Fruit fly (Drosophila melanogaster) whole organism, prepupa: ENCODE measurements around the gene CG17564.
A peak's percentile ranks its signal among the peaks of the same experiment; 100 is the strongest.

Source experiments
- Blimp-1 ChIP-seq: fragments of 200-800 bp; sonication (Bioruptor generic); optimal IDR thresholded peaks from 3 replicates; lab custom pipeline; 2017; ENCODE audit warnings: missing biosample characterization, missing genetic modification characterization, mild to moderate bottlenecking, moderate library complexity, missing genetic modification reagents
- CG11294 ChIP-seq: fragments of 200-800 bp; sonication (Bioruptor generic); IDR thresholded peaks from 2 replicates; pipeline ENCODE4 v1.3.6; 2022; ENCODE audit warnings: missing biosample characterization, missing genetic modification characterization
- CG11762 ChIP-seq: fragments of 200-800 bp; sonication (Bioruptor generic); optimal IDR thresholded peaks from 3 replicates; lab custom pipeline; 2016; ENCODE audit warnings: missing biosample characterization, missing genetic modification characterization; ENCODE audit not compliant: insufficient read depth
- CG15336 ChIP-seq: fragments of 200-800 bp; sonication (Bioruptor generic); IDR thresholded peaks from 2 replicates; pipeline ENCODE4 v1.3.6; 2022; ENCODE audit warnings: missing biosample characterization, missing genetic modification characterization
- CG1621 ChIP-seq: fragments of 200-800 bp; sonication (Bioruptor generic); optimal IDR thresholded peaks from 3 replicates; lab custom pipeline; 2018; ENCODE audit warnings: missing biosample characterization, mild to moderate bottlenecking, missing genetic modification characterization
- CG16779 ChIP-seq: fragments of 200-800 bp; sonication (Bioruptor generic); optimal IDR thresholded peaks from 3 replicates; lab custom pipeline; 2017; ENCODE audit warnings: missing biosample characterization, mild to moderate bottlenecking, missing genetic modification characterization
- CG3032 ChIP-seq: fragments of 200-800 bp; optimal IDR thresholded peaks from 2 replicates; lab custom pipeline; 2019; ENCODE audit warnings: missing biosample characterization, mild to moderate bottlenecking, missing genetic modification characterization, moderate library complexity
- CG31627 ChIP-seq: fragments of 200-800 bp; sonication (Bioruptor generic); optimal IDR thresholded peaks from 3 replicates; lab custom pipeline; 2016; ENCODE audit warnings: missing biosample characterization, missing genetic modification characterization
- CG32006 ChIP-seq: fragments of 200-800 bp; sonication (Bioruptor generic); optimal IDR thresholded peaks from 3 replicates; lab custom pipeline; 2017; ENCODE audit warnings: missing biosample characterization, mild to moderate bottlenecking, missing genetic modification characterization
- CG3919 ChIP-seq: fragments of 200-800 bp; sonication (Bioruptor generic); optimal IDR thresholded peaks from 3 replicates; lab custom pipeline; 2016; ENCODE audit warnings: missing biosample characterization, missing genetic modification characterization
- CG4318 ChIP-seq: fragments of 200-800 bp; sonication (Bioruptor generic); optimal IDR thresholded peaks from 3 replicates; lab custom pipeline; 2017; ENCODE audit warnings: missing biosample characterization, mild to moderate bottlenecking, missing genetic modification characterization
- CG6276 ChIP-seq: fragments of 200-800 bp; sonication (Bioruptor generic); optimal IDR thresholded peaks from 2 replicates; lab custom pipeline; 2017; ENCODE audit warnings: missing biosample characterization, mild to moderate bottlenecking, missing genetic modification characterization
- CG6792 ChIP-seq: fragments of 200-800 bp; sonication (Bioruptor generic); optimal IDR thresholded peaks from 3 replicates; lab custom pipeline; 2016; ENCODE audit warnings: missing biosample characterization, missing genetic modification characterization
- CG6808 ChIP-seq: fragments of 200-800 bp; sonication (Bioruptor generic); optimal IDR thresholded peaks from 3 replicates; lab custom pipeline; 2017; ENCODE audit warnings: missing biosample characterization, missing genetic modification characterization, mild to moderate bottlenecking, moderate library complexity, missing genetic modification reagents
- CG6854 ChIP-seq: fragments of 200-800 bp; sonication (Bioruptor generic); optimal IDR thresholded peaks from 2 replicates; lab custom pipeline; 2017; ENCODE audit warnings: missing biosample characterization, mild to moderate bottlenecking, missing genetic modification characterization
- CG7368 ChIP-seq: fragments of 200-800 bp; sonication (Bioruptor generic); optimal IDR thresholded peaks from 3 replicates; lab custom pipeline; 2016; ENCODE audit warnings: missing biosample characterization, missing genetic modification characterization
- CG8119 ChIP-seq: fragments of 200-800 bp; sonication (Bioruptor generic); IDR thresholded peaks from 3 replicates; pipeline ENCODE4 v1.3.6; 2022; ENCODE audit warnings: missing biosample characterization, missing genetic modification characterization
- CG8319 ChIP-seq: fragments of 200-800 bp; sonication (Bioruptor generic); optimal IDR thresholded peaks from 3 replicates; lab custom pipeline; 2016; ENCODE audit warnings: missing biosample characterization, missing genetic modification characterization
- CG8632 ChIP-seq: fragments of 200-800 bp; sonication (Bioruptor generic); optimal IDR thresholded peaks from 3 replicates; lab custom pipeline; 2016; ENCODE audit warnings: missing biosample characterization, missing genetic modification characterization
- CG9139 ChIP-seq: fragments of 200-800 bp; sonication (Bioruptor generic); optimal IDR thresholded peaks from 3 replicates; lab custom pipeline; 2017; ENCODE audit warnings: missing biosample characterization, mild to moderate bottlenecking, missing genetic modification characterization
- Eip75B ChIP-seq: fragments of 200-800 bp; sonication (Bioruptor generic); optimal IDR thresholded peaks from 3 replicates; lab custom pipeline; 2016; ENCODE audit warnings: missing biosample characterization, missing genetic modification characterization
- Eip78C ChIP-seq: fragments of 200-800 bp; sonication (Bioruptor generic); peaks from one replicate; lab custom pipeline; 2016; ENCODE audit warnings: missing biosample characterization, missing genetic modification characterization
- Eip93F ChIP-seq: fragments of 200-800 bp; sonication (Bioruptor generic); optimal IDR thresholded peaks from 2 replicates; lab custom pipeline; 2016; ENCODE audit warnings: missing biosample characterization, mild to moderate bottlenecking, missing genetic modification characterization
- Ets21C ChIP-seq: fragments of 200-800 bp; sonication (Bioruptor generic); optimal IDR thresholded peaks from 3 replicates; lab custom pipeline; 2016; ENCODE audit warnings: missing biosample characterization, missing genetic modification characterization
- Gug ChIP-seq: fragments of 200-800 bp; sonication (Bioruptor generic); IDR thresholded peaks from 2 replicates; pipeline ENCODE4 v1.3.6; 2022; ENCODE audit warnings: missing biosample characterization, missing genetic modification characterization
- Hr38 ChIP-seq: sonication (Bioruptor generic); optimal IDR thresholded peaks from 2 replicates; lab custom pipeline; 2016; ENCODE audit warnings: missing biosample characterization, missing genetic modification characterization
- Hr39 ChIP-seq: fragments of 200-800 bp; sonication (Bioruptor generic); optimal IDR thresholded peaks from 2 replicates; lab custom pipeline; 2016; ENCODE audit warnings: missing biosample characterization, missing genetic modification characterization
- Hr4 ChIP-seq: fragments of 200-800 bp; sonication (Bioruptor generic); optimal IDR thresholded peaks from 3 replicates; lab custom pipeline; 2016; ENCODE audit warnings: missing biosample characterization, missing genetic modification characterization
- Met ChIP-seq: fragments of 200-800 bp; sonication (Bioruptor generic); optimal IDR thresholded peaks from 3 replicates; lab custom pipeline; 2016; ENCODE audit warnings: missing biosample characterization, missing genetic modification characterization
- OdsH ChIP-seq: fragments of 200-800 bp; sonication (Bioruptor generic); optimal IDR thresholded peaks from 3 replicates; lab custom pipeline; 2016; ENCODE audit warnings: missing biosample characterization, missing genetic modification characterization
- Sox102F ChIP-seq: fragments of 200-800 bp; sonication (Bioruptor generic); optimal IDR thresholded peaks from 2 replicates; lab custom pipeline; 2016; ENCODE audit warnings: missing biosample characterization, mild to moderate bottlenecking, missing genetic modification characterization
- Sox14 ChIP-seq: fragments of 200-800 bp; sonication (Bioruptor generic); optimal IDR thresholded peaks from 3 replicates; lab custom pipeline; 2016; ENCODE audit warnings: missing biosample characterization, missing genetic modification characterization
- Sox15 ChIP-seq: fragments of 200-800 bp; sonication (Bioruptor generic); optimal IDR thresholded peaks from 3 replicates; lab custom pipeline; 2016; ENCODE audit warnings: missing biosample characterization, missing genetic modification characterization
- achi ChIP-seq: fragments of 200-800 bp; sonication (Bioruptor generic); optimal IDR thresholded peaks from 3 replicates; lab custom pipeline; 2016; ENCODE audit warnings: missing biosample characterization, missing genetic modification characterization
- acj6 ChIP-seq: fragments of 200-800 bp; sonication (Bioruptor generic); optimal IDR thresholded peaks from 3 replicates; lab custom pipeline; 2016; ENCODE audit warnings: missing biosample characterization, missing genetic modification characterization
- cyc ChIP-seq: fragments of 200-800 bp; sonication (Bioruptor generic); optimal IDR thresholded peaks from 3 replicates; lab custom pipeline; 2016; ENCODE audit warnings: missing biosample characterization, missing genetic modification characterization
- dac ChIP-seq: fragments of 200-800 bp; sonication (Bioruptor generic); optimal IDR thresholded peaks from 2 replicates; lab custom pipeline; 2017; ENCODE audit warnings: missing biosample characterization, mild to moderate bottlenecking, missing genetic modification characterization
- dsx ChIP-seq: fragments of 200-800 bp; optimal IDR thresholded peaks from 3 replicates; lab custom pipeline; 2019; ENCODE audit warnings: missing biosample characterization, mild to moderate bottlenecking, missing genetic modification characterization, moderate library complexity; ENCODE audit not compliant: poor library complexity, severe bottlenecking
- fd59A ChIP-seq: fragments of 200-800 bp; sonication (Bioruptor generic); optimal IDR thresholded peaks from 2 replicates; lab custom pipeline; 2017; ENCODE audit warnings: missing biosample characterization, mild to moderate bottlenecking, missing genetic modification characterization, missing genetic modification reagents
- fd85E ChIP-seq: fragments of 200-800 bp; sonication (Bioruptor generic); optimal IDR thresholded peaks from 3 replicates; lab custom pipeline; 2016; ENCODE audit warnings: missing biosample characterization, missing genetic modification characterization
- lz ChIP-seq: fragments of 200-800 bp; sonication (Bioruptor generic); optimal IDR thresholded peaks from 3 replicates; lab custom pipeline; 2016; ENCODE audit warnings: missing biosample characterization, missing genetic modification characterization
- net ChIP-seq: fragments of 200-800 bp; sonication (Bioruptor generic); optimal IDR thresholded peaks from 3 replicates; lab custom pipeline; 2016; ENCODE audit warnings: missing biosample characterization, missing genetic modification characterization
- pdm3 ChIP-seq: fragments of 200-800 bp; sonication (Bioruptor generic); optimal IDR thresholded peaks from 3 replicates; lab custom pipeline; 2016; ENCODE audit warnings: missing biosample characterization, missing genetic modification characterization
- ss ChIP-seq, 2 experiments: fragments of 200-800 bp; sonication (Bioruptor generic); optimal IDR thresholded peaks; 2 replicates in 1 of 2; 3 replicates in 1 of 2; lab custom pipeline; 2017 to 2018; ENCODE audit warnings: mild to moderate bottlenecking in 2 of 2, missing biosample characterization in 2 of 2, missing genetic modification characterization in 2 of 2, moderate library complexity in 1 of 2
- svp ChIP-seq: fragments of 200-800 bp; sonication (Bioruptor generic); peaks from one replicate; lab custom pipeline; 2016; ENCODE audit warnings: missing biosample characterization, missing genetic modification characterization
- topi ChIP-seq: fragments of 200-800 bp; sonication (Bioruptor generic); optimal IDR thresholded peaks from 3 replicates; lab custom pipeline; 2016; ENCODE audit warnings: missing biosample characterization, missing genetic modification characterization
- vri ChIP-seq: fragments of 200-800 bp; sonication (Bioruptor generic); optimal IDR thresholded peaks from 3 replicates; lab custom pipeline; 2016; ENCODE audit warnings: missing biosample characterization, mild to moderate bottlenecking, missing genetic modification characterization

The CG17564 gene

dm6 chr2L:19327828-19328227 lies 28.1 kb upstream of the CG17564 start (continued):
- TF ChIP-seq acj6 (GFP tag; lab: Kevin White, UChicago) = peak; percentile 12
- peak; percentile 21 for TF ChIP-seq achi (GFP tag; lab: Kevin White, UChicago)
- no peak for TF ChIP-seq CG8319 (GFP tag; lab: Kevin White, UChicago)
- 0 out of 2 replicates have a peak, but pooled peaks have one; percentile 20 for TF ChIP-seq CG15336 (GFP tag; lab: Robert Waterston, UW)
- TF ChIP-seq svp (GFP tag; lab: Kevin White, UChicago) = peak; percentile 73
- peak; percentile 60 for TF ChIP-seq CG32006
- TF ChIP-seq Sox102F (GFP tag; lab: Kevin White, UChicago) = no peak
- peak; percentile 2 for TF ChIP-seq CG8632 (GFP tag; lab: Kevin White, UChicago)
- TF ChIP-seq vri (GFP tag; lab: Kevin White, UChicago) = no peak
- TF ChIP-seq CG31627 = peak; percentile 23
- no peak for TF ChIP-seq fd85E (GFP tag; lab: Kevin White, UChicago)
- peak; percentile 41 for TF ChIP-seq topi (GFP tag; lab: Kevin White, UChicago)
- no peak for TF ChIP-seq CG6854
- no peak for TF ChIP-seq CG7368
- peak; percentile 2 for TF ChIP-seq cyc (GFP tag; lab: Kevin White, UChicago)
- TF ChIP-seq Eip75B (GFP tag; lab: Kevin White, UChicago) = peak; percentile 44
- peak; percentile 33 for TF ChIP-seq lz (GFP tag; lab: Kevin White, UChicago)
- no peak for TF ChIP-seq Eip93F (GFP tag; lab: Kevin White, UChicago)
- peak; percentile 86 for TF ChIP-seq Eip78C (GFP tag; lab: Kevin White, UChicago)
- no peak for TF ChIP-seq Sox15 (GFP tag; lab: Kevin White, UChicago)
- TF ChIP-seq, all 60 proteins: peak for 27

dm6 chr2L:19326819-19327425 lies 27.2 kb upstream of the CG17564 start:
- TF ChIP-seq dac (GFP tag; lab: Kevin White, UChicago) = no peak
- TF ChIP-seq Sox14 = no peak
- TF ChIP-seq ss (GFP tag; optimal IDR thresholded peaks at IDR 0.05; lab: Kevin White, UChicago) = no peak
- no peak for TF ChIP-seq CG15336 (GFP tag; lab: Robert Waterston, UW)
- TF ChIP-seq fd59A (GFP tag; lab: Kevin White, UChicago) = no peak
- TF ChIP-seq Ets21C (GFP tag; lab: Kevin White, UChicago) = no peak
- TF ChIP-seq CG6792 (GFP tag; lab: Kevin White, UChicago) = no peak
- no peak for TF ChIP-seq pdm3
- TF ChIP-seq CG1621 = no peak
- TF ChIP-seq Hr38 (GFP tag; lab: Kevin White, UChicago) = no peak
- TF ChIP-seq CG6276 (GFP tag; lab: Kevin White, UChicago) = no peak
- TF ChIP-seq CG8119 (GFP tag; lab: Robert Waterston, UW) = no peak
- no peak for TF ChIP-seq CG16779 (tag; lab: Kevin White, UChicago)
- TF ChIP-seq Hr39 = no peak
- no peak for TF ChIP-seq CG3919

dm6 chr2L:19325420-19325819 lies 25.7 kb upstream of the CG17564 start:
- TF ChIP-seq CG3032 (tag; lab: Kevin White, UChicago) (peak; percentile 60), fd59A (GFP tag; lab: Kevin White, UChicago) (peak; percentile 36), OdsH (GFP tag; lab: Kevin White, UChicago) (peak; percentile 75), CG6276 (GFP tag; lab: Kevin White, UChicago) (peak; percentile 72), CG7368 (peak; percentile 51), Met (peak; percentile 48), dsx (GFP tag; lab: Kevin White, UChicago) (peak; percentile 44), CG6854 (no peak), CG4318 (GFP tag; lab: Kevin White, UChicago) (peak; percentile 76), Blimp-1 (GFP tag; lab: Kevin White, UChicago) (no peak), CG6808 (peak; percentile 38), Sox15 (GFP tag; lab: Kevin White, UChicago) (peak; percentile 22), CG3919 (peak; percentile 71), CG9139 (peak; percentile 22), vri (GFP tag; lab: Kevin White, UChicago) (peak; percentile 0), CG31627 (peak; percentile 49), CG11762 (GFP tag; lab: Kevin White, UChicago) (peak; percentile 32), net (GFP tag; lab: Kevin White, UChicago) (peak; percentile 63), CG11294 (GFP tag; lab: Robert Waterston, UW) (no peak), Gug (GFP tag; lab: Robert Waterston, UW) (peak; percentile 66), lz (GFP tag; lab: Kevin White, UChicago) (peak; percentile 51), topi (GFP tag; lab: Kevin White, UChicago) (peak; percentile 59), achi (GFP tag; lab: Kevin White, UChicago) (peak; percentile 66), Hr4 (peak; percentile 86), CG15336 (GFP tag; lab: Robert Waterston, UW) (peak; percentile 87)
